Worm (Caenorhabditis elegans): ENCODE measurements around the gene F41C3.8.

ce11 chrII:4758462-4758861 lies 42.6 kb downstream of the F41C3.8 start, which contains the start of gene F26G1.3:
- no peak for TF ChIP-seq pha-4 (tag; optimal IDR thresholded peaks at IDR 0.05)
- TF ChIP-seq unc-62 (GFP tag; optimal IDR thresholded peaks at IDR 0.05) = no peak
- no peak for TF ChIP-seq snpc-4 (tag; optimal IDR thresholded peaks at IDR 0.05)
- no peak for TF ChIP-seq lin-32 (GFP tag; optimal IDR thresholded peaks at IDR 0.05)
- TF ChIP-seq ceh-43 (GFP tag; optimal IDR thresholded peaks at IDR 0.05) = no peak

Measured in whole organism, mixed stage, embryonic.